Worm (Caenorhabditis elegans) whole organism, L4 larva: ENCODE data around the gene C14C6.6.

Experiments used
- ceh-32 ChIP-seq: sonication (generic microtip); optimal IDR thresholded peaks from 2 replicates; lab custom pipeline; 2016; ENCODE audit warnings: mild to moderate bottlenecking, missing genetic modification characterization, missing compliant biosample characterization; ENCODE audit not compliant: poor library complexity
- madf-5 ChIP-seq, 2 experiments: fragments of 200-800 bp; sonication (Bioruptor generic); IDR thresholded peaks; 2 replicates each; pipeline ENCODE4 v1.3.6; 2022; ENCODE audit warnings: missing compliant biosample characterization in 2 of 2, missing genetic modification characterization in 2 of 2
- nhr-76 ChIP-seq: fragments of 150-350 bp; optimal IDR thresholded peaks from 2 replicates; lab custom pipeline; 2014; ENCODE audit warnings: missing biosample characterization, missing genetic modification characterization
- pha-4 ChIP-seq, 2 experiments: fragments of 150-350 bp in 1 of 2; fragments of 200-800 bp in 1 of 2; sonication (Bioruptor generic) in 1 of 2; IDR thresholded peaks in 1 of 2; optimal IDR thresholded peaks in 1 of 2; 2 replicates each; pipeline versions ENCODE4 v1.3.6 to Lab custom; 2014 to 2022; ENCODE audit warnings: missing genetic modification characterization in 2 of 2, missing genetic modification reagents in 2 of 2, missing biosample characterization in 1 of 2, missing compliant biosample characterization in 1 of 2
- snpc-1.2 ChIP-seq: fragments of 200-800 bp; sonication (Bioruptor generic); IDR thresholded peaks from 2 replicates; pipeline ENCODE4 v1.3.6; 2022; ENCODE audit warnings: missing genetic modification reagents, missing genetic modification characterization, missing compliant biosample characterization
- zag-1 ChIP-seq: fragments of 150-350 bp; optimal IDR thresholded peaks from 2 replicates; lab custom pipeline; 2014; ENCODE audit warnings: missing biosample characterization, missing genetic modification characterization
- ztf-11 ChIP-seq: fragments of 150-350 bp; optimal IDR thresholded peaks from 2 replicates; lab custom pipeline; 2014; ENCODE audit warnings: missing biosample characterization, missing genetic modification characterization

DNA sequence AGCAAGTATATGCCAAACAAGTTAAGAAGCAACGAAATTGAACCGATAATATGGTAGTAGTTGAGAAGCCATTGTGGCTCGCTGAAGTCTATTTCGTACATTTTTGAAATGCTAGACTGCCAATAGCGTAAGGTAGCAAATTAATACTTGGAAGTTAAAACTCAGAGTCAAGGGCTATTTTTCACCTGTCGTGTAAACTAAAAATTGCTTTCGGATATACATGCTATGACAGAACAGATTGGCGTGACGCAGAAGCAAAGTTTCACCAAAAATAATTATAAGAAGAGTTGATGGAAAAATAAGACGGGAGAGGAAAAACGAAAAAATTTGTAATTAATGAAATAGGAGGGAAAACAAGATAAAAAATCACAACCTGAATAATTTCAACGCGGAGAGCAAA lies 18.1 kb upstream of the C14C6.6 start, which contains the start of gene sri-73:
- no peak for TF ChIP-seq nhr-76 (tag; lab: Kevin White, UChicago)
- no peak for TF ChIP-seq ceh-32 (tag; lab: Kevin White, UChicago)
- TF ChIP-seq madf-5 (GFP tag; IDR thresholded peaks at IDR 0.05; lab: Robert Waterston, UW): no peak
- no peak for TF ChIP-seq zag-1 (tag; lab: Kevin White, UChicago)
- TF ChIP-seq pha-4 (GFP tag; IDR thresholded peaks at IDR 0.05; lab: Robert Waterston, UW): no peak
- no peak for TF ChIP-seq pha-4 (tag; optimal IDR thresholded peaks at IDR 0.05; lab: Kevin White, UChicago)
- TF ChIP-seq ztf-11 (tag; lab: Kevin White, UChicago): no peak
- TF ChIP-seq snpc-1.2 (GFP tag; lab: Robert Waterston, UW): no peak
